Fruit fly (Drosophila melanogaster) S2 (cell line): ENCODE results near the gene Ir94f.

Experiments
- CG8478 ChIP-seq: fragments of >200 bp; optimal IDR thresholded peaks from 2 replicates; lab custom pipeline; 2018
- CTCF ChIP-seq, 2 experiments: fragments of >200 bp; optimal IDR thresholded peaks; 2 replicates each; lab custom pipeline; 2018

Ir94f gene

DNA sequence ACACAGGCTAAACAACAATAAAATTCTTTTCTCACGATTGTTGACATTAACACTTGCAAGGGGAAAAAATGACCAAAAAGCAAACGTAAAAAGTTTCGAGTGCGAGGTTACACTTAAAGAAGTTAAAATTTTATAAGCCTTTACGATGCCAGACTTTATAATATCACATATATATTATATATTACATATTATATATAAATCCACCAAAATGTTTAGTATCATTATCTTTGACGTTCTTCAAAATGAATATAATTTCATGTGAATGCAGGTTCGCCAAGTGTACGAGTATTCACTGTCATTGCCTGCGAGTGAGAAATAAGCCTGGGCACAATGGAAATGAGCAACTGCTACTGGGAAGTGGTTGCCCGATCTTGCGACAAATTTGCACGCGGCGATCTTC lies 26.6 kb downstream of the Ir94f start:
- TF ChIP-seq CTCF (optimal IDR thresholded peaks at IDR 0.05; lab: Kevin White, UChicago) (no peak), CG8478 (lab: Kevin White, UChicago) (no peak)

DNA sequence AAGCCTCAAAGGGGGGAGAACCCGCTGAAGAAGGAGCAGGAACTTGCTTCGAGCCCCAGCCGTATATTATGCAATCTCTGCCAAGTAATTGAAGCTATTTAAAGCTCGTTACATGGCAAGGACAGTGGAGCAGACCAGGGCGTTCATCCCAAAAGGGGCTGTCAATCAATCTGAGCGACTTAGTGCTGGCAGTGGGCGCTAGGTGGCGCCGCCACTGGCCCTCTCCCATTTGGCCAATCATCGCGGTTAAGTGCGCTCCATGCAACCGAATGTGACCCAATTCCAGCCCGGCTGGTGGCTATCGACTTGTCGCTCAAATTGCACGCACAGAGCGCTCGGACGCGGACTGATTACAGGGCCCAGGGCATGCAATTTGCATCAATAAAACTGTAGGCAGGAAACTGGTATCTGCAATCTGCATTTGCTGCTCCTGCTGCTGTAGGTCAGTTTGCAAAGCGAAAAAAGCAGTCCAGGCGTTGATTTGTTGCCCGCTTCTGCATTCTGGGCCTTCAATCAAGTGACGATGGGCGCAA lies 27.8 kb downstream of the Ir94f start:
- TF ChIP-seq CTCF (optimal IDR thresholded peaks at IDR 0.05; lab: Kevin White, UChicago) (peak; percentile 72 to 81), CG8478 (lab: Kevin White, UChicago) (no peak)

DNA sequence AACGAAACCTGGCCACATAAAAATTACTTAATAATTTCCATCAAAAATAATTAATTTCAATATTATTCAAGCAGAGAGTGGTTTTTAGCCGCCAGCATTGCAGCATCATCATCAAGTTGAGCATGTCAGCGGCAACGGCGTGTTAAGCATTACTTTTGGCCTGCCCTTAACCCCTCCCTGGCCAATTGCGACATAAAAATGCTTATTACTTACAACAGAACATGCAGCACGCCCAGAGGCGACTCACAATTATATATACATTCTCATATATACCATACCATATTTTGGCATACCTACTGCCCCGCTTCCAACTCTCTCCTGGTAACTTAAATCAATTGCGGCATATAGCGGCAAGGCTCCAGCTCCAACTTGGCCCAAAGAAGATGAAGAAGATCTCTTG lies 29.7 kb downstream of the Ir94f start:
- no peak for TF ChIP-seq CTCF (optimal IDR thresholded peaks at IDR 0.05; lab: Kevin White, UChicago)
- TF ChIP-seq CG8478 (lab: Kevin White, UChicago), result no peak

DNA sequence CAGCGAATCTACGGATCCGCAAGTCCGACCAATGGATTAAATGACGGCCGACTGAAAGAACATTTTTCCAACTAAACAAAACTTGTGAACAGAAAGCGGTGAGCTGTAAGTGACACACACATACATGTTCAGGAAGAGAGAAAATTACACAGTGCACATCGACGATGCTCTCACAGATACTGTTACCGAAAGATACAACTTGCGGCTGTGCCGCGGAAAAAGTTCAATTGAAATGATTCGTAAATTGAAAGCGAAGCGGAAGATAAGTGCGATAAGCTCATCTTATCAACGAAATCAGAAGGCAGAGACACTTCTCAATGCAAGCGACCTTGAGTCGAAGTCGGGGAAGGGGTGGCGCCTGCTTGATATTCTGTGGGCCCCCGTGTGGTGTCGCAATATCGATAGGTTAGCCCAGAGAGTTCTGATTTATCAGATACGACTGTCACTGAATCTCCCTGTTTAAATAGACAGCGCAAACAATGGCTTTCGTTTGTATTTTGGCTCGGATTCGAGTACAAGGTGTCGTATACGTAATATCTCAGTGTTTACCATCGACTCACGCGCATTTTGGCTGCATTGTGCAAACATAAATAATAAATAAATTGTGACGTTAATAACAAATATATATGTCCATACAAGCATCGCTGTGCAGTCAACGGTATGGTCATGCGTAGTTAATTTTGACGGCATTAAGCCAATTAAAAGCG lies 37.9 kb downstream of the Ir94f start, which contains the start of gene Irk2:
TSS of gene Irk2 (minus strand) at position 51 of the 707 bp plus-strand sequence.
- TF ChIP-seq CTCF (optimal IDR thresholded peaks at IDR 0.05; lab: Kevin White, UChicago) (no peak), CG8478 (lab: Kevin White, UChicago) (no peak)

DNA sequence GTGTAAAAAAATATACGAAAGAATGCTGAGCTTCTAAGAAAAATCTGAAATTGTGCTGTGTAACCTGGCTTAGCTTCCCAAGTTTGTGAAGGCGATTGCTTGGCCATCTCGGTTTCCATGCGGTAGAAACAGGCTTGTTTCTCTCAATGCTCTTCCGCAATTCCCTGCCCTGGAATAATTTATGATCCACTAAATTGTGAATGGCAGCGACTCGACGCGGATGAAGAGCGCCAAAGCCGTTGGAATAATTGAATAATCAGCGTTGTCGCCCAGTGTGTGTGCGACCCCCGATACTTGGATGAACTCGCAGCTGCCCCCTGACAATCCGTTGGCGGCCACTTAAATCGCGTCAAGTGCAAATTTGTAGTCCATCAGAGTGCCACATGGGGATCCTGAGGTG lies 39.8 kb downstream of the Ir94f start, which contains the start of gene CG10177:
TSS of gene CG10177 (minus strand) at position 101 of the 400 bp plus-strand sequence.
- TF ChIP-seq CTCF (optimal IDR thresholded peaks at IDR 0.05; lab: Kevin White, UChicago) (no peak), CG8478 (lab: Kevin White, UChicago) (no peak)

DNA sequence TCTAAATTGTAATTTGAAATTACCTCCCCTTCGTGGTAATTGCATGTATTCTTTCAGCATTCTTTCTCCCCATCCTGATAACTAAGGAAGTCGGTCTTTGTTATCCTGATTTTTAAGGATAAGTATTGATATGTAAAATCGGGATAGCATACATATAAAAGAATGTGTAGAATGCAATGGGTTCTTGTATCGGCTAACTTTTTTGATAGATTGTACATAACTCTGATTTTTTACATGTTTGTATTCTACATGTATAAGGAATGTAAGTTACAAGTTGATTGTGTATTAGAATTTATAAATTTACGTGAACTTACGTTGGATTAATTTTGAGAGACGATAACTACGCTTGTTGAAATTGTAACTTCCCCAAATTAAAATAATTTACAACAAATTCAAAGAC lies 40.6 kb downstream of the Ir94f start:
- TF ChIP-seq CTCF (optimal IDR thresholded peaks at IDR 0.05; lab: Kevin White, UChicago) (peak; percentile 44 to 55), CG8478 (lab: Kevin White, UChicago) (no peak)

DNA sequence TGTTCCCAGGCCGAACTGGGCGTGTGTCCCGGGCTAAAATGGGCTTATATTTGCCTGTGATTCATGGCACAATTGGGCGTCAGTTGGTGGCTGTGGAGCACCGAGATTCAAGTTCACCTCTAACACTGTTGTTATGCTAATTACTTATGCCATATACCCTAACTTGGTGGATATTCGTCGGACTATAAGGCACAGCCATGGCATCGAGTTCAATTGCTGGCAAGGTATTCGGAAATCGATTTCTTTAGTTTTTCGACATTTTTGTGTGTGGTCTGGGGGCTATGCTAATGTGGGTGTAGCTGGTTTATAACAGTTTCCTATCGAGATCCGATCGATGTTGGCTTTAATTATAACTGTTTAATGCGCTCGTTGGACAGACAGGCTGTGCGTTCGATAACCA lies 44.4 kb downstream of the Ir94f start:
- no peak for TF ChIP-seq CG8478 (lab: Kevin White, UChicago)
- TF ChIP-seq CTCF (optimal IDR thresholded peaks at IDR 0.05; lab: Kevin White, UChicago), result no peak

DNA sequence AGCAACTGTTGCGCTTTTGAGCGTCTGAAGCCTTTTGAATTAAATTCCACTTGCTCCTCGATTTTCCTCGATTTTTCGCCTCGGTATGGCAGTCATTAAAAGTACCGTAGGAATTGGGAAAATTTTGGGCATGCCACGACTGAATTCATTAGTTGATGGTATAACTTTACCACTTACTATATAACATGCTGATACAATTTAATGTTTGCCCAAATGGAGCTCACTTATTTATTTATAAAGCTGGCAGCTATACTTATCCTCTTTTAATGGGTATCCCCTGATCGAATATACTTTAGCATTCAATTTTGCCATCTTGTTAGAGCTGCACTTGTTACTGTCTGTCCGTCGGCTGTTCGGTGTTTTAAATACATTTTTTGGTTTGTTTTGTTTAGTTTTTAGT lies 45.7 kb downstream of the Ir94f start:
- TF ChIP-seq CTCF (optimal IDR thresholded peaks at IDR 0.05; lab: Kevin White, UChicago) (no peak), CG8478 (lab: Kevin White, UChicago) (no peak)

DNA sequence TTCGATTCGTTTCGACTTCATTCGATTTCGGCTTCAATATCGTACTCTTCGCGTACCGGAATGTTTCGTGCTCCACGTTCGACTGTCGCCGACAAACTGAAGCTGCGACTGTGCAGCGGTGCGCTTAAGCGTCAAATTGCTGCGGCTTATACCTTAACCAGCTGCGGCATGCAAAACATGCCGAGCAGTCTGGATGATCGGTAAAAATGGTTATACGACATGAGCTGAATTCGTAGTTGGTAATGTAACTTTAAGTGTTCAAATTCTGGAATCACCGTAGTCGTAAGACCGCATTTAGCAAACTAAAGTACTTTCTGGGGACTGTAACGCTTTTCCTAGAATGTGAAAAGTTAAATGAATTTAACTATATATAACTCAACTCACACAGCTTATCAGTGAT lies 49.2 kb downstream of the Ir94f start, which contains the start of gene CG10175:
TSS of gene CG10175 (minus strand) at position 101 of the 400 bp plus-strand sequence.
- TF ChIP-seq CTCF (optimal IDR thresholded peaks at IDR 0.05; lab: Kevin White, UChicago) (no peak), CG8478 (lab: Kevin White, UChicago) (no peak)
